Worm (Caenorhabditis elegans) whole organism, L4 larva: ENCODE measurements around the gene nspc-12.

Experiments
- hlh-30 ChIP-seq: sonication (generic microtip); optimal IDR thresholded peaks from 2 replicates; lab custom pipeline; 2017; ENCODE audit warnings: antibody characterized with exemption, mild to moderate bottlenecking, missing genetic modification characterization, missing compliant biosample characterization; ENCODE audit not compliant: insufficient read depth
- lin-15B ChIP-seq: fragments of 150-350 bp; sonication (generic microtip); optimal IDR thresholded peaks from 3 replicates; lab custom pipeline; 2014; ENCODE audit warnings: missing biosample characterization, missing genetic modification characterization
- pha-4 ChIP-seq, 2 experiments: fragments of 150-350 bp in 1 of 2; fragments of 200-800 bp in 1 of 2; sonication (Bioruptor generic) in 1 of 2; IDR thresholded peaks in 1 of 2; optimal IDR thresholded peaks in 1 of 2; 2 replicates each; pipeline versions ENCODE4 v1.3.6 to Lab custom; 2014 to 2022; ENCODE audit warnings: missing genetic modification characterization in 2 of 2, missing genetic modification reagents in 2 of 2, missing biosample characterization in 1 of 2, missing compliant biosample characterization in 1 of 2
- tra-1 ChIP-seq: fragments of 200-800 bp; sonication (Bioruptor generic); IDR thresholded peaks from 2 replicates; pipeline ENCODE4 v1.3.6; 2022; ENCODE audit warnings: missing genetic modification reagents, missing genetic modification characterization, missing compliant biosample characterization
- zag-1 ChIP-seq: fragments of 150-350 bp; optimal IDR thresholded peaks from 2 replicates; lab custom pipeline; 2014; ENCODE audit warnings: missing biosample characterization, missing genetic modification characterization

- TF ChIP-seq hlh-30 = no peak
- TF ChIP-seq zag-1 (tag; lab: Kevin White, UChicago) = no peak
- no peak for TF ChIP-seq pha-4 (GFP tag; IDR thresholded peaks at IDR 0.05; lab: Robert Waterston, UW)
- no peak for TF ChIP-seq pha-4 (tag; optimal IDR thresholded peaks at IDR 0.05; lab: Kevin White, UChicago)
- no peak for TF ChIP-seq tra-1 (GFP tag; lab: Robert Waterston, UW)
- no peak for TF ChIP-seq lin-15B
Observed at ce11 chrX:12371321-12371720, 14.8 kb upstream of the nspc-12 start, which contains the start of gene rif-1.2.
